Worm (Caenorhabditis elegans): ENCODE data around the gene mml-1.
A peak's percentile ranks its signal among the peaks of the same experiment; 100 is the strongest.

The mml-1 gene

ce11 chrIII:7381546-7382171, 7.1 kb upstream of the mml-1 start, which contains the start of the genes hmg-4 and T20B12.3 (continued):
- 0 out of 2 replicates have a peak, but pooled peaks have one; percentile 54 for TF ChIP-seq Y95B8A.8 (GFP tag; IDR thresholded peaks at IDR 0.05)
- TF ChIP-seq nhr-27 (tag; optimal IDR thresholded peaks at IDR 0.05): no peak
- TF ChIP-seq C17E4.6 (GFP tag; IDR thresholded peaks at IDR 0.05): no peak
- peak; percentile 84; the same call in 1 of the 2 replicates for TF ChIP-seq hsf-1 (GFP tag; IDR thresholded peaks at IDR 0.05)
- no peak for TF ChIP-seq dpff-1 (tag; optimal IDR thresholded peaks at IDR 0.05)
- no peak for TF ChIP-seq F10E7.11 (tag; optimal IDR thresholded peaks at IDR 0.05)
- TF ChIP-seq rpc-1 (optimal IDR thresholded peaks at IDR 0.05): no peak
- no peak for TF ChIP-seq rpc-1 (tag; optimal IDR thresholded peaks at IDR 0.05)
- no peak for TF ChIP-seq zim-3 (tag; optimal IDR thresholded peaks at IDR 0.05)
- peak; percentile 77 for TF ChIP-seq F33H1.4 (GFP tag; IDR thresholded peaks at IDR 0.05)
- TF ChIP-seq Y53G8AR.9 (GFP tag; conservative IDR thresholded peaks at IDR 0.05): no peak
- TF ChIP-seq F57C9.4 (tag; optimal IDR thresholded peaks at IDR 0.05): no peak
- no peak for TF ChIP-seq sptf-2 (GFP tag; optimal IDR thresholded peaks at IDR 0.05)
- TF ChIP-seq B0019.2 (GFP tag; conservative IDR thresholded peaks at IDR 0.05): 0 out of 2 replicates have a peak, but pooled peaks have one; percentile 36
- TF ChIP-seq nhr-80 (tag; optimal IDR thresholded peaks at IDR 0.05): no peak
- TF ChIP-seq D2030.7 (GFP tag; IDR thresholded peaks at IDR 0.05): peak; percentile 69
- peak; percentile 44; the same call in 1 of the 2 replicates for TF ChIP-seq madf-8 (GFP tag; conservative IDR thresholded peaks at IDR 0.05)
- no peak for TF ChIP-seq egl-18 (GFP tag; IDR thresholded peaks at IDR 0.05)
- TF ChIP-seq rec-8 (tag; optimal IDR thresholded peaks at IDR 0.05): no peak
- TF ChIP-seq ztf-6 (GFP tag; IDR thresholded peaks at IDR 0.05): no peak
- TF ChIP-seq madf-6 (GFP tag; IDR thresholded peaks at IDR 0.05): peak; percentile 87
- TF ChIP-seq ZK185.1 (tag; optimal IDR thresholded peaks at IDR 0.05; ENCODE audit: poor library complexity, severe bottlenecking): no peak
- no peak for TF ChIP-seq ama-1 (optimal IDR thresholded peaks at IDR 0.05)
- TF ChIP-seq ama-1 (GFP tag; optimal IDR thresholded peaks at IDR 0.05): no peak
- TF ChIP-seq nhr-120 (GFP tag; IDR thresholded peaks at IDR 0.05): no peak
- no peak for TF ChIP-seq mes-4 (tag; optimal IDR thresholded peaks at IDR 0.05)
- TF ChIP-seq pha-4 (tag; optimal IDR thresholded peaks at IDR 0.05): no peak
- peak; percentile 54 for TF ChIP-seq F23B12.7 (tag; optimal IDR thresholded peaks at IDR 0.05; ENCODE audit: insufficient read depth)
- no peak for TF ChIP-seq nhr-90 (tag; optimal IDR thresholded peaks at IDR 0.05)
- peak; percentile 15 for TF ChIP-seq snpc-3.4 (tag; optimal IDR thresholded peaks at IDR 0.05)
- no peak for TF ChIP-seq egl-44 (GFP tag; IDR thresholded peaks at IDR 0.05)
- TF ChIP-seq gei-17 (GFP tag; optimal IDR thresholded peaks at IDR 0.05): no peak
- peak; percentile 93 for TF ChIP-seq efl-1 (GFP tag; optimal IDR thresholded peaks at IDR 0.05)
- no peak for TF ChIP-seq nhr-179 (tag; optimal IDR thresholded peaks at IDR 0.05)
- peak; percentile 50 for TF ChIP-seq xnd-1 (tag; optimal IDR thresholded peaks at IDR 0.05)
- TF ChIP-seq somi-1 (GFP tag; optimal IDR thresholded peaks at IDR 0.05): no peak
- TF ChIP-seq ccch-3 (GFP tag; optimal IDR thresholded peaks at IDR 0.05): no peak
- TF ChIP-seq hmg-1.2 (GFP tag; IDR thresholded peaks at IDR 0.05): peak; percentile 52; the same call in 1 of the 2 replicates
- no peak for TF ChIP-seq ceh-40 (GFP tag; IDR thresholded peaks at IDR 0.05)
- peak; percentile 7 for TF ChIP-seq tlf-1 (GFP tag; optimal IDR thresholded peaks at IDR 0.05)
- TF ChIP-seq Y53F4B.3 (GFP tag; IDR thresholded peaks at IDR 0.05): no peak
- no peak for TF ChIP-seq lin-35 (GFP tag; optimal IDR thresholded peaks at IDR 0.05)
- TF ChIP-seq unc-62 (GFP tag; optimal IDR thresholded peaks at IDR 0.05): no peak
- no peak for TF ChIP-seq hlh-26 (GFP tag; conservative IDR thresholded peaks at IDR 0.05)
- no peak for TF ChIP-seq bed-1 (GFP tag; IDR thresholded peaks at IDR 0.05)
- TF ChIP-seq cebp-2 (GFP tag; IDR thresholded peaks at IDR 0.05): no peak
- TF ChIP-seq K12H6.12 (tag; optimal IDR thresholded peaks at IDR 0.05): peak; percentile 4
- no peak for TF ChIP-seq F49E8.2 (tag; optimal IDR thresholded peaks at IDR 0.05; ENCODE audit: insufficient read depth)
- TF ChIP-seq hmg-20 (GFP tag; IDR thresholded peaks at IDR 0.05): no peak
